Fruit fly (Drosophila melanogaster): ENCODE data around the gene CG18622.

- TF ChIP-seq CG8159 (tag; optimal IDR thresholded peaks at IDR 0.05), result peak; percentile 85
- TF ChIP-seq CG8301 (tag; optimal IDR thresholded peaks at IDR 0.05), result peak; percentile 69
These were observed 29.6 kb downstream of the CG18622 start for dm6 chr3R:16957759-16958536.

All from whole organism, pupa.